Worm (Caenorhabditis elegans) whole organism, early embryonic: ENCODE results near the gene srx-65.

Experiments used
- ama-1 ChIP-seq: fragments of 150-350 bp; optimal IDR thresholded peaks from 2 replicates; lab custom pipeline; 2014
- ceh-13 ChIP-seq: fragments of 200-800 bp; sonication (Bioruptor generic); optimal IDR thresholded peaks from 2 replicates; lab custom pipeline; 2018; ENCODE audit warnings: mild to moderate bottlenecking, missing genetic modification characterization, missing compliant biosample characterization
- hnd-1 ChIP-seq: sonication (generic microtip); optimal IDR thresholded peaks from 2 replicates; lab custom pipeline; 2016; ENCODE audit warnings: missing genetic modification characterization, missing compliant biosample characterization
- tbx-11 ChIP-seq: fragments of 200-800 bp; sonication (Bioruptor generic); IDR thresholded peaks from 2 replicates; pipeline ENCODE4 v1.3.6; 2022; ENCODE audit warnings: missing genetic modification characterization, missing compliant biosample characterization
- tbx-37 ChIP-seq: fragments of 200-800 bp; sonication (Bioruptor generic); conservative IDR thresholded peaks from 2 replicates; pipeline ENCODE4 v1.3.6; 2022; ENCODE audit warnings: missing genetic modification reagents, missing genetic modification characterization, missing compliant biosample characterization

- no peak for TF ChIP-seq tbx-37 (GFP tag; lab: Robert Waterston, UW)
- TF ChIP-seq ama-1 (lab: Kevin White, UChicago): no peak
- no peak for TF ChIP-seq hnd-1 (tag; lab: Kevin White, UChicago)
- TF ChIP-seq ceh-13 (GFP tag; lab: Kevin White, UChicago): no peak
- TF ChIP-seq tbx-11 (GFP tag; lab: Robert Waterston, UW): no peak
Measured at ce11 chrV:3953739-3954138, 32.0 kb downstream of the srx-65 start, which contains the start of gene str-247.
